Fruit fly (Drosophila melanogaster) whole organism, embryonic: ENCODE results near the gene CG8097.

Source experiments
- ATbp ChIP-seq: fragments of 200-800 bp; sonication (Bioruptor generic); optimal IDR thresholded peaks from 2 replicates; lab custom pipeline; 2017; ENCODE audit warnings: missing biosample characterization, mild to moderate bottlenecking, missing genetic modification characterization, missing genetic modification reagents
- Abd-B ChIP-seq: fragments of 200-800 bp; sonication (Bioruptor generic); optimal IDR thresholded peaks from 2 replicates; lab custom pipeline; 2018; ENCODE audit warnings: missing biosample characterization, mild to moderate bottlenecking, missing genetic modification characterization, moderate library complexity
- CG10267 ChIP-seq: fragments of 200-800 bp; sonication (Bioruptor generic); optimal IDR thresholded peaks from 2 replicates; lab custom pipeline; 2018; ENCODE audit warnings: missing biosample characterization, mild to moderate bottlenecking, missing genetic modification characterization, moderate library complexity
- CG10274 ChIP-seq: fragments of 200-800 bp; sonication (Bioruptor generic); optimal IDR thresholded peaks from 3 replicates; lab custom pipeline; 2017; ENCODE audit warnings: missing biosample characterization, mild to moderate bottlenecking, missing genetic modification characterization
- CG10366 ChIP-seq: fragments of 200-800 bp; sonication (Bioruptor generic); IDR thresholded peaks from 2 replicates; pipeline ENCODE4 v1.3.6; 2022; ENCODE audit warnings: missing biosample characterization, missing genetic modification characterization
- CG11093 ChIP-seq: fragments of 200-800 bp; sonication (Bioruptor generic); IDR thresholded peaks from 3 replicates; pipeline ENCODE4 v1.3.6; 2022; ENCODE audit warnings: missing biosample characterization, missing genetic modification characterization
- CG12104 ChIP-seq: fragments of 200-800 bp; sonication (Bioruptor generic); optimal IDR thresholded peaks from 3 replicates; lab custom pipeline; 2016; ENCODE audit warnings: missing biosample characterization, missing genetic modification characterization
- CG12155 ChIP-seq: fragments of 200-800 bp; sonication (Bioruptor generic); optimal IDR thresholded peaks from 3 replicates; lab custom pipeline; 2016; ENCODE audit warnings: missing biosample characterization, missing genetic modification characterization
- CG13123 ChIP-seq: fragments of 200-800 bp; sonication (Bioruptor generic); optimal IDR thresholded peaks from 2 replicates; lab custom pipeline; 2016; ENCODE audit warnings: missing biosample characterization, missing genetic modification characterization
- CG14050 ChIP-seq: fragments of 200-800 bp; sonication (Bioruptor generic); IDR thresholded peaks from 3 replicates; pipeline ENCODE4 v1.3.6; 2022; ENCODE audit warnings: missing biosample characterization, missing genetic modification characterization
- CG15011 ChIP-seq: fragments of 200-800 bp; sonication (Bioruptor generic); optimal IDR thresholded peaks from 3 replicates; lab custom pipeline; 2018; ENCODE audit warnings: missing biosample characterization, mild to moderate bottlenecking, missing genetic modification characterization
- CG15601 ChIP-seq: fragments of 200-800 bp; sonication (Bioruptor generic); optimal IDR thresholded peaks from 3 replicates; lab custom pipeline; 2019; ENCODE audit warnings: missing biosample characterization, mild to moderate bottlenecking, missing genetic modification characterization, moderate library complexity
- CG1602 ChIP-seq: fragments of 200-800 bp; sonication (Bioruptor generic); optimal IDR thresholded peaks from 3 replicates; lab custom pipeline; 2016; ENCODE audit warnings: missing biosample characterization, missing genetic modification characterization
- CG16779 ChIP-seq: fragments of 200-800 bp; sonication (Bioruptor generic); IDR thresholded peaks from 2 replicates; pipeline ENCODE4 v1.3.6; 2022; ENCODE audit warnings: missing biosample characterization, missing genetic modification characterization
- CG18011 ChIP-seq: fragments of 200-800 bp; sonication (Bioruptor generic); optimal IDR thresholded peaks from 2 replicates; lab custom pipeline; 2017; ENCODE audit warnings: missing biosample characterization, missing genetic modification characterization, mild to moderate bottlenecking, moderate library complexity, missing genotype
- CG18599 ChIP-seq: fragments of 200-800 bp; sonication (Bioruptor generic); optimal IDR thresholded peaks from 3 replicates; lab custom pipeline; 2017; ENCODE audit warnings: missing biosample characterization, missing genetic modification characterization, mild to moderate bottlenecking, moderate library complexity, missing genetic modification reagents
- CG2678 ChIP-seq: fragments of 200-800 bp; sonication (Bioruptor generic); optimal IDR thresholded peaks from 3 replicates; lab custom pipeline; 2019; ENCODE audit warnings: missing biosample characterization, mild to moderate bottlenecking, missing genetic modification characterization, moderate library complexity
- CG3065 ChIP-seq: fragments of 200-800 bp; sonication (Bioruptor generic); optimal IDR thresholded peaks from 2 replicates; lab custom pipeline; 2016; ENCODE audit warnings: missing biosample characterization, missing genetic modification characterization
- CG31224 ChIP-seq: fragments of 200-800 bp; sonication (Bioruptor generic); IDR thresholded peaks from 2 replicates; pipeline ENCODE4 v1.3.6; 2022; ENCODE audit warnings: missing biosample characterization, missing genetic modification characterization
- CG8924 ChIP-seq: fragments of 200-800 bp; optimal IDR thresholded peaks from 3 replicates; lab custom pipeline; 2019; ENCODE audit warnings: missing biosample characterization, mild to moderate bottlenecking, missing genetic modification characterization, moderate library complexity
- Gsc ChIP-seq: fragments of 200-800 bp; sonication (Bioruptor generic); IDR thresholded peaks from 2 replicates; pipeline ENCODE4 v1.3.6; 2022; ENCODE audit warnings: missing biosample characterization, missing genetic modification characterization
- HmgZ ChIP-seq: fragments of 200-800 bp; sonication (Bioruptor generic); optimal IDR thresholded peaks from 2 replicates; lab custom pipeline; 2018; ENCODE audit warnings: missing biosample characterization, mild to moderate bottlenecking, missing genetic modification characterization
- Lpt ChIP-seq: fragments of >200 bp; optimal IDR thresholded peaks from 2 replicates; lab custom pipeline; 2018; ENCODE audit warnings: missing biosample characterization, missing genetic modification characterization
- MTF-1 ChIP-seq: fragments of 200-800 bp; sonication (Bioruptor generic); optimal IDR thresholded peaks from 2 replicates; lab custom pipeline; 2018; ENCODE audit warnings: missing biosample characterization, mild to moderate bottlenecking, missing genetic modification characterization, borderline replicate concordance
- Max ChIP-seq: fragments of 200-800 bp; sonication (Bioruptor generic); optimal IDR thresholded peaks from 2 replicates; lab custom pipeline; 2016; ENCODE audit warnings: missing biosample characterization, mild to moderate bottlenecking, missing genetic modification characterization
- Ravus ChIP-seq: fragments of 200-800 bp; sonication (Bioruptor generic); IDR thresholded peaks from 2 replicates; pipeline ENCODE4 v1.3.6; 2022; ENCODE audit warnings: missing biosample characterization, missing genetic modification characterization
- Sox100B ChIP-seq: fragments of 200-800 bp; sonication (Bioruptor generic); optimal IDR thresholded peaks from 3 replicates; lab custom pipeline; 2018; ENCODE audit warnings: missing biosample characterization, mild to moderate bottlenecking, missing genetic modification characterization
- Vsx1 ChIP-seq: fragments of 200-800 bp; sonication (Bioruptor generic); optimal IDR thresholded peaks from 2 replicates; lab custom pipeline; 2017; ENCODE audit warnings: missing biosample characterization, mild to moderate bottlenecking, missing genetic modification characterization, missing genetic modification reagents
- ash1 ChIP-seq: fragments of 200-800 bp; sonication (Bioruptor generic); optimal IDR thresholded peaks from 2 replicates; lab custom pipeline; 2018; ENCODE audit warnings: missing biosample characterization, mild to moderate bottlenecking, missing genetic modification characterization
- cad ChIP-seq: fragments of >200 bp; optimal IDR thresholded peaks from 2 replicates; lab custom pipeline; 2017; ENCODE audit warnings: missing biosample characterization, missing genetic modification characterization
- crp ChIP-seq, 2 experiments: fragments of 200-800 bp; sonication (Bioruptor generic); optimal IDR thresholded peaks; 2 replicates in 1 of 2; 3 replicates in 1 of 2; lab custom pipeline; 2017; ENCODE audit warnings: missing biosample characterization in 2 of 2, missing genetic modification characterization in 2 of 2, mild to moderate bottlenecking in 1 of 2, moderate library complexity in 1 of 2
- disco-r ChIP-seq: fragments of 200-800 bp; sonication (Bioruptor generic); optimal IDR thresholded peaks from 2 replicates; lab custom pipeline; 2016; ENCODE audit warnings: missing biosample characterization, missing genetic modification characterization
- esg ChIP-seq: fragments of 200-800 bp; sonication (Bioruptor generic); conservative IDR thresholded peaks from 2 replicates; pipeline ENCODE4 v1.3.6; 2022; ENCODE audit warnings: missing biosample characterization, missing genetic modification characterization
- eve ChIP-seq, 2 experiments: fragments of >200 bp; optimal IDR thresholded peaks; 2 replicates each; lab custom pipeline; 2017; ENCODE audit warnings: missing biosample characterization in 2 of 2, missing genetic modification characterization in 2 of 2
- gfzf ChIP-seq: fragments of 200-800 bp; sonication (Bioruptor generic); optimal IDR thresholded peaks from 2 replicates; lab custom pipeline; 2016; ENCODE audit warnings: missing biosample characterization, mild to moderate bottlenecking, missing genetic modification characterization, moderate library complexity
- h ChIP-seq: fragments of >200 bp; optimal IDR thresholded peaks from 2 replicates; lab custom pipeline; 2017
- jumu ChIP-seq: fragments of 200-800 bp; sonication (Bioruptor generic); optimal IDR thresholded peaks from 3 replicates; lab custom pipeline; 2016; ENCODE audit warnings: missing biosample characterization, missing genetic modification characterization
- nmo ChIP-seq: fragments of 200-800 bp; sonication (Bioruptor generic); optimal IDR thresholded peaks from 2 replicates; lab custom pipeline; 2018; ENCODE audit warnings: missing biosample characterization, mild to moderate bottlenecking, missing genetic modification characterization, moderate library complexity
- pan ChIP-seq, 4 experiments: fragments of >200 bp in 3 of 4; fragments of 200-800 bp in 1 of 4; sonication (Bioruptor generic) in 1 of 4; optimal IDR thresholded peaks in 3 of 4; IDR thresholded peaks in 1 of 4; 2 replicates each; pipeline versions ENCODE4 v1.3.6 to Lab custom; 2017 to 2022; ENCODE audit warnings: missing biosample characterization in 2 of 4, missing genetic modification characterization in 2 of 4, mixed read lengths in 1 of 4
- rib ChIP-seq: fragments of 200-800 bp; sonication (Bioruptor generic); IDR thresholded peaks from 2 replicates; pipeline ENCODE4 v1.3.6; 2022; ENCODE audit warnings: missing biosample characterization, missing genetic modification characterization
- row ChIP-seq: fragments of 200-800 bp; sonication (Bioruptor generic); IDR thresholded peaks from 3 replicates; pipeline ENCODE4 v1.3.6; 2022; ENCODE audit warnings: missing biosample characterization, missing genetic modification characterization
- sd ChIP-seq: fragments of 200-800 bp; sonication (Bioruptor generic); optimal IDR thresholded peaks from 3 replicates; lab custom pipeline; 2018; ENCODE audit warnings: missing biosample characterization, mild to moderate bottlenecking, missing genetic modification characterization, moderate library complexity
- sima ChIP-seq: fragments of 200-800 bp; sonication (Bioruptor generic); optimal IDR thresholded peaks from 2 replicates; lab custom pipeline; 2016; ENCODE audit warnings: missing biosample characterization, missing genetic modification characterization
- slbo ChIP-seq: fragments of 200-800 bp; sonication (Bioruptor generic); IDR thresholded peaks from 2 replicates; pipeline ENCODE4 v1.3.6; 2022; ENCODE audit warnings: missing biosample characterization, missing genetic modification characterization
- slp2 ChIP-seq: fragments of 200-800 bp; sonication (Bioruptor generic); optimal IDR thresholded peaks from 2 replicates; lab custom pipeline; 2016; ENCODE audit warnings: missing biosample characterization, missing genetic modification characterization
- stc ChIP-seq: fragments of 200-800 bp; sonication (Bioruptor generic); IDR thresholded peaks from 2 replicates; pipeline ENCODE4 v1.3.6; 2022; ENCODE audit warnings: missing biosample characterization, missing genetic modification characterization
- tll ChIP-seq, 2 experiments: fragments of 200-800 bp in 1 of 2; fragments of >200 bp in 1 of 2; sonication (Bioruptor generic) in 1 of 2; optimal IDR thresholded peaks; 2 replicates each; lab custom pipeline; 2017 to 2019; ENCODE audit warnings: missing biosample characterization in 2 of 2, missing genetic modification characterization in 2 of 2, mild to moderate bottlenecking in 1 of 2, moderate library complexity in 1 of 2
- z ChIP-seq: fragments of 200-800 bp; sonication (Bioruptor generic); IDR thresholded peaks from 3 replicates; pipeline ENCODE4 v1.3.6; 2022; ENCODE audit warnings: missing biosample characterization, missing genetic modification characterization
- zen ChIP-seq: fragments of 200-800 bp; sonication (Bioruptor generic); optimal IDR thresholded peaks from 3 replicates; lab custom pipeline; 2018; ENCODE audit warnings: missing biosample characterization, mild to moderate bottlenecking, missing genetic modification characterization, moderate library complexity
- zf30C ChIP-seq: fragments of 200-800 bp; sonication (Bioruptor generic); optimal IDR thresholded peaks from 3 replicates; lab custom pipeline; 2018; ENCODE audit warnings: missing biosample characterization, mild to moderate bottlenecking, missing genetic modification characterization

Gene CG8097

DNA sequence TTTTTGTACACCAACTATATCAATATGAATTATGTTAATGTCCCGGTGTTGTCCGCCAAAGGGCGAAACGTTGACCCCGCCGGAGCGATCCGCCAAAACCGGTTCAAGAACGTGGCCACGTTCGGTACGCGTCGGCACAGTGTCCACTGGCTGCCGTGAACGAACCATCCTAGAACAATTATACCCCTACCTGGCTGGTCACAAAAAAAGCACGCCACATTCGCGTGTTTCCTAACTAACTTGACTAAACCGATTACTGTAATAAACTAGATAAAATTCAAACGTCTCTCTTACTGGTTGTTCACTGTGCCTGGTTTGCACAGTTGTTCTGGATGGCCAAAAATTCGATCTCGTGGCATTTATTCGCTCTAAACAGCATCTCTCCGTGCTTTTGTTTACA, 3.4 kb upstream of the CG8097 start (continued):
- TF ChIP-seq tll (GFP tag; optimal IDR thresholded peaks at IDR 0.05; lab: Kevin White, UChicago) (no peak), Vsx1 (GFP tag; lab: Kevin White, UChicago) (no peak), Ravus (GFP tag; lab: Robert Waterston, UW) (peak; percentile 84), MTF-1 (GFP tag; lab: Kevin White, UChicago) (peak; percentile 87), CG3065 (peak; percentile 84), crp (GFP tag; optimal IDR thresholded peaks at IDR 0.05; lab: Kevin White, UChicago) (peak in 1 of 2 experiments; percentile 33), rib (peak; percentile 95), CG1602 (GFP tag; lab: Kevin White, UChicago) (peak; percentile 84), Sox100B (GFP tag; lab: Kevin White, UChicago) (no peak), sima (GFP tag; lab: Kevin White, UChicago) (peak; percentile 77), cad (no peak), zf30C (GFP tag; lab: Kevin White, UChicago) (no peak), row (GFP tag; lab: Robert Waterston, UW) (peak; percentile 94), eve (GFP tag; optimal IDR thresholded peaks at IDR 0.05; lab: Kevin White, UChicago) (no peak), CG15011 (GFP tag; lab: Kevin White, UChicago) (no peak), jumu (peak; percentile 89), Lpt (GFP tag; lab: Kevin White, UChicago) (no peak), zen (tag; lab: Kevin White, UChicago) (peak; percentile 84), disco-r (GFP tag; lab: Kevin White, UChicago) (peak; percentile 74), nmo (GFP tag; lab: Kevin White, UChicago) (peak; percentile 89), slbo (GFP tag; lab: Robert Waterston, UW) (peak; percentile 97), gfzf (GFP tag; lab: Kevin White, UChicago) (peak; percentile 5), CG12104 (GFP tag; lab: Kevin White, UChicago) (peak; percentile 86), CG15601 (peak; percentile 85), ATbp (GFP tag; lab: Kevin White, UChicago) (peak; percentile 85), slp2 (GFP tag; lab: Kevin White, UChicago) (peak; percentile 83), CG10267 (tag; lab: Kevin White, UChicago) (peak; percentile 78), CG31224 (peak; percentile 88), esg (peak; percentile 92), CG2678 (tag; lab: Kevin White, UChicago) (peak; percentile 93), CG18599 (GFP tag; lab: Kevin White, UChicago) (peak; percentile 94), Max (GFP tag; lab: Kevin White, UChicago) (peak; percentile 83), CG12155 (GFP tag; lab: Kevin White, UChicago) (peak; percentile 90), Gsc (peak; percentile 83), CG8924 (tag; lab: Kevin White, UChicago) (peak; percentile 88), HmgZ (peak; percentile 94), stc (GFP tag; lab: Robert Waterston, UW) (peak; percentile 78), CG11093 (peak; percentile 83; the same call in 2 of the 3 replicates), sd (peak; percentile 81), CG10366 (peak; percentile 90), pan (optimal IDR thresholded peaks at IDR 0.05; lab: Kevin White, UChicago) (no peak), pan (GFP tag; optimal IDR thresholded peaks at IDR 0.05 in 1 of 2, IDR thresholded peaks at IDR 0.05 in 1 of 2) (peak in 1 of 2 experiments; percentile 93), CG18011 (GFP tag; lab: Kevin White, UChicago) (peak; percentile 76), ash1 (peak; percentile 72), CG16779 (GFP tag; lab: Robert Waterston, UW) (peak; percentile 95), CG13123 (peak; percentile 81), h (no peak), CG14050 (GFP tag; lab: Robert Waterston, UW) (peak; percentile 86), z (GFP tag; lab: Robert Waterston, UW) (peak; percentile 54; the same call in 1 of the 3 replicates), Abd-B (GFP tag; lab: Kevin White, UChicago) (peak; percentile 75), CG10274 (GFP tag; lab: Kevin White, UChicago) (peak; percentile 84)
